Worm (Caenorhabditis elegans): ENCODE measurements around the gene nhr-11.
A peak's percentile ranks its signal among the peaks of the same experiment; 100 is the strongest.

nhr-11 gene

DNA sequence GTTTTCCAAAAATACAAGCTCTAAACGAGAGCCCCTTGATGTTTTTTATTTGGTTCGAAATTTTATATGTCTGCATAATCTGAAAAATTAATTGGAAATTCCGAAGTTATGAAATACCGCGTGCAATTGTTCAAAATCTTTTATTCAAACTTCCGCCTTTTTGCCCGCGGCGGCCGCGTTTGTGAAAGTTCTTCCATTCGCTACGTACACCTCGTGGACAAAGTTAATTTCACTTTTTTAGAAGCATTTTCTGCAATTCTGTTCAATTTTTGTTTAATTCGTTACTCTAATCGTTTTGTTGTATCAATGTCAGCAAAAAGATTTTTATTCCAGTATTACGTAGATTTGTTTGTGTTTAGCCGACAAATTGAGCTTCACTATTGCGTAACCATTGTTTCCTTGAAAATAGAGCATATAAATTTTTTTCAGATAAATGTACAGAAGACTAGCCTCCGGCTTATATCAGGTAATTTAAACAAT, 4.5 kb downstream of the nhr-11 start, which contains the start of gene mppb-1 (continued):
- TF ChIP-seq rnt-1 (tag; optimal IDR thresholded peaks at IDR 0.05) (peak; percentile 85), fkh-6 (tag; optimal IDR thresholded peaks at IDR 0.05) (peak; percentile 45), ama-1 (optimal IDR thresholded peaks at IDR 0.05) (no peak), unc-42 (tag; optimal IDR thresholded peaks at IDR 0.05) (peak; percentile 63), hlh-13 (GFP tag; optimal IDR thresholded peaks at IDR 0.05) (peak; percentile 56), pros-1 (tag; optimal IDR thresholded peaks at IDR 0.05) (no peak), ceh-18 (tag; optimal IDR thresholded peaks at IDR 0.05) (peak; percentile 31), K09A11.1 (tag; optimal IDR thresholded peaks at IDR 0.05; ENCODE audit: insufficient read depth) (no peak), unc-86 (tag; optimal IDR thresholded peaks at IDR 0.05) (no peak), ttx-3 (tag; optimal IDR thresholded peaks at IDR 0.05) (peak; percentile 23), ceh-31 (tag; optimal IDR thresholded peaks at IDR 0.05) (peak; percentile 95), unc-55 (GFP tag; optimal IDR thresholded peaks at IDR 0.05) (no peak), sox-2 (GFP tag; IDR thresholded peaks at IDR 0.05) (no peak), K02D7.2 (tag; optimal IDR thresholded peaks at IDR 0.05) (no peak), madf-2 (tag; optimal IDR thresholded peaks at IDR 0.05) (peak; percentile 19), C08G9.2 (tag; optimal IDR thresholded peaks at IDR 0.05) (peak; percentile 94), ets-4 (tag; optimal IDR thresholded peaks at IDR 0.05) (peak; percentile 83), npax-4 (tag; optimal IDR thresholded peaks at IDR 0.05) (no peak), hlh-30 (tag; optimal IDR thresholded peaks at IDR 0.05; ENCODE audit: insufficient read depth) (no peak), fax-1 (tag; optimal IDR thresholded peaks at IDR 0.05) (peak; percentile 28), unc-3 (GFP tag; conservative IDR thresholded peaks at IDR 0.05) (0 out of 2 replicates have a peak, but pooled peaks have one; percentile 8), unc-3 (tag; optimal IDR thresholded peaks at IDR 0.05) (no peak), pqm-1 (tag; optimal IDR thresholded peaks at IDR 0.05) (peak; percentile 6)

DNA sequence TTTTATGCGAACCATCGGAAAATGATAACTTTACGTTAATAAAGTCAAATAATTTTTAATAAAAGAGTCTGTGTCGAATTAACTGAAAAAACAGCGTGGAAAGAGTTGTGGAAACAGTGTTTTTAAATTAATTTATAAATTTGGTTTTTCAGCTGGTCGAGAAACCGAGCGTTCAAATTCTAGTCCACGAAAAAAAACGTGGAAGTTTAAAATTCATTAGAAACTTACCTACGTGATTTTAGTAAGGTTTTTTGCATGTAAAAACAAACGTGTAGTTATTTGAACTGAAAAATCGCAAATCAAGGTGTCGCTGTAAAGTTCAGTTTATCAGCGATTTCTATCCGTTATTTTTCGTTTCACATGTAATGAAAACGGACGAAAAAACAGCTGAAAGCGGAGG, 8.7 kb downstream of the nhr-11 start, which contains the start of gene mans-4:
Gene mans-4 (minus strand): TSS at position 101 of the 400 bp plus-strand sequence.
- TF ChIP-seq tbx-2 (tag; optimal IDR thresholded peaks at IDR 0.05) (no peak), unc-3 (GFP tag; conservative IDR thresholded peaks at IDR 0.05) (no peak), unc-3 (tag; optimal IDR thresholded peaks at IDR 0.05) (no peak), ceh-22 (tag; optimal IDR thresholded peaks at IDR 0.05) (no peak), che-1 (tag; optimal IDR thresholded peaks at IDR 0.05) (no peak), fax-1 (tag; optimal IDR thresholded peaks at IDR 0.05) (no peak), fkh-10 (GFP tag; optimal IDR thresholded peaks at IDR 0.05) (no peak)

DNA sequence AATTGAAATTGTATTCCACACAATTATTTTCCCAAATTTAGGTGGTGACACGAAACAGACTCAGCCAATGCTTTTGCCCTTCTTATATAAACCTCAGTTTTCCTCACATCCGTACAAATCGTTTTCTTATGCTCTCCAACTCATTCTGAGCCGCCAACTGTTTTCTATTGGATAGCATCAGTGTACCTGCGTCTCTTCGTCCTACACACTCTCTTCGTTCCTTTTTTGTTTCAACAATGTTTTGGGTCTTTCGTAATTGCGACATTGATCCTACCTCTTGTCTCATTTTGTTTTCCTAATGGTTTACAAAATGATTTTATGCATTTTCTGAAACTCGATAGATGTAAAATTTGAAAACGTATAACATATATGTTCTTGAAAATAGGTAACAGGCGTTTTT, 9.5 kb downstream of the nhr-11 start:
- TF ChIP-seq unc-3 (GFP tag; conservative IDR thresholded peaks at IDR 0.05) (no peak), unc-3 (tag; optimal IDR thresholded peaks at IDR 0.05) (no peak), T23F11.4 (GFP tag; optimal IDR thresholded peaks at IDR 0.05) (no peak), nfya-1 (tag; optimal IDR thresholded peaks at IDR 0.05) (peak; percentile 19), pag-3 (tag; optimal IDR thresholded peaks at IDR 0.05; ENCODE audit: borderline replicate concordance) (no peak), hlh-13 (GFP tag; optimal IDR thresholded peaks at IDR 0.05) (no peak), ztf-16 (tag; optimal IDR thresholded peaks at IDR 0.05) (no peak), ceh-31 (tag; optimal IDR thresholded peaks at IDR 0.05) (no peak)

DNA sequence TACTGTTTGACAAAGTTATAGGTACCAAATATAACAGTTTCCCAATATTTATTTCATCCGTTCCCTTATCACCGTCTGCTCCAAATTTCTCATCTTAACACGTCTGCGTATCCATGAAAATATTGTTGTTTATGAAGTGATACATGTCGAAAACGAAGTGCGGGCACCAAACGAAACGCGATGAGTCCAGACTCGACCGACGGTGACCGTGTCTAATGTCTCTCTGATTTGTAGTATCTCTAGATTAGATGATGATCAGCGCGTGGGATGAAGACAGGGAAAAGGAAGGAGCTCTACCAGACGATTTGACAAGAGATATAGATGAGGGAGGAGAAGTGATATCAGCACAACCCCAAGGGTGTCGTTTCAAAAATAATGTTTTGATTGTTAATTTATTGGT, 10.4 kb downstream of the nhr-11 start:
- TF ChIP-seq elt-4 (tag; optimal IDR thresholded peaks at IDR 0.05) (no peak), ahr-1 (tag; optimal IDR thresholded peaks at IDR 0.05) (no peak), unc-86 (tag; optimal IDR thresholded peaks at IDR 0.05) (no peak), K09A11.1 (tag; optimal IDR thresholded peaks at IDR 0.05; ENCODE audit: insufficient read depth) (no peak), ceh-24 (tag; optimal IDR thresholded peaks at IDR 0.05) (no peak), ttx-3 (tag; optimal IDR thresholded peaks at IDR 0.05) (no peak), T23F11.4 (GFP tag; optimal IDR thresholded peaks at IDR 0.05) (no peak), Y22D7AL.16 (tag; optimal IDR thresholded peaks at IDR 0.05) (no peak), ceh-18 (tag; optimal IDR thresholded peaks at IDR 0.05) (peak; percentile 68), ceh-14 (tag; optimal IDR thresholded peaks at IDR 0.05) (no peak), gmeb-2 (tag; optimal IDR thresholded peaks at IDR 0.05) (no peak), hlh-6 (tag; optimal IDR thresholded peaks at IDR 0.05) (no peak), ref-2 (tag; optimal IDR thresholded peaks at IDR 0.05) (no peak), ets-4 (tag; optimal IDR thresholded peaks at IDR 0.05) (no peak), syd-9 (tag; optimal IDR thresholded peaks at IDR 0.05) (no peak), unc-55 (GFP tag; optimal IDR thresholded peaks at IDR 0.05) (peak; percentile 78)

All from whole organism, late embryonic.